Fruit fly (Drosophila melanogaster): ENCODE results near the gene CG15293.

dm6 chr2L:14115976-14116501 is 6.8 kb upstream of the CG15293 start:
- TF ChIP-seq CG7368 (GFP tag; optimal IDR thresholded peaks at IDR 0.05) (no peak), CG16779 (tag; optimal IDR thresholded peaks at IDR 0.05) (no peak), pdm3 (GFP tag; optimal IDR thresholded peaks at IDR 0.05) (no peak), Gug (GFP tag; IDR thresholded peaks at IDR 0.05) (no peak), Hr4 (GFP tag; optimal IDR thresholded peaks at IDR 0.05) (no peak), Met (GFP tag; optimal IDR thresholded peaks at IDR 0.05) (no peak), net (GFP tag; optimal IDR thresholded peaks at IDR 0.05) (no peak), CG11902 (GFP tag; optimal IDR thresholded peaks at IDR 0.05) (no peak)
